Worm (Caenorhabditis elegans) whole organism, late embryonic: ENCODE measurements around the gene rbg-1.

ENCODE experiments used
- che-1 ChIP-seq: sonication (generic microtip); optimal IDR thresholded peaks from 2 replicates; lab custom pipeline; 2016; ENCODE audit warnings: mild to moderate bottlenecking, missing genetic modification characterization, missing compliant biosample characterization
- dmd-4 ChIP-seq: sonication (generic microtip); optimal IDR thresholded peaks from 2 replicates; lab custom pipeline; 2016; ENCODE audit warnings: borderline replicate concordance, missing genetic modification characterization, missing compliant biosample characterization
- hlh-30 ChIP-seq: sonication (generic microtip); optimal IDR thresholded peaks from 2 replicates; lab custom pipeline; 2017; ENCODE audit warnings: antibody characterized with exemption, missing genetic modification characterization, missing compliant biosample characterization; ENCODE audit not compliant: insufficient read depth
- tbx-2 ChIP-seq: sonication (generic microtip); optimal IDR thresholded peaks from 2 replicates; lab custom pipeline; 2016; ENCODE audit warnings: missing genetic modification characterization, missing compliant biosample characterization

DNA sequence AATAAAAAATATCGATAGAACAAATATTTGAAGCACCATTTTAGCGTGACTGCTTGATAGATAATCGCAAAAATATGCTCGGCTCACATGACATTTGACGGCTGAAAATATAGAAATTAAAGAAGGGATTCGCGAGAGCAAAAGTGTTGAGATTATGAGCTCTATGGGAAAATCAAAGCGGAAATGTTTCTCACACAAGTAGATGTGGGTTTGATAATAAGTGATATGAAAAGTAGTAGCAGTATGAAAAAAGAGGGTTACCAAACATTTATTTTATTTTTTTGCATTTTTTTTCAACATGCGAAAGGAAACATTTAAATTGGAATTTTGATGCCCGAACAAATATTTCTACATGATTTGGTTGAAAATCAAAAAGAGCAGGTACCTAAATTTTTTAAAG lies 7.9 kb downstream of the rbg-1 start, which contains the start of gene iglr-1:
- TF ChIP-seq che-1 (tag; lab: Kevin White, UChicago) (no peak), dmd-4 (tag; lab: Kevin White, UChicago) (no peak), hlh-30 (tag; lab: Kevin White, UChicago) (no peak), tbx-2 (tag; lab: Kevin White, UChicago) (no peak)
